Worm (Caenorhabditis elegans): Measurements from ENCODE around the gene Y48E1B.3.

Gene Y48E1B.3

ce11 chrII:13575018-13575948 is 7.5 kb upstream of the Y48E1B.3 start, which contains the start of the genes mrpl-37 and lin-38 (continued):
- TF ChIP-seq jun-1 (tag; optimal IDR thresholded peaks at IDR 0.05) (peak; percentile 28), nhr-85 (tag) (peak; percentile 41), ces-1 (GFP tag; optimal IDR thresholded peaks at IDR 0.05) (no peak), nhr-237 (tag; optimal IDR thresholded peaks at IDR 0.05) (no peak), blmp-1 (tag; optimal IDR thresholded peaks at IDR 0.05) (peak; percentile 23), nhr-19 (GFP tag; conservative IDR thresholded peaks at IDR 0.05) (peak; percentile 53), pag-3 (tag; optimal IDR thresholded peaks at IDR 0.05; ENCODE audit: borderline replicate concordance, insufficient read depth) (no peak), tlp-1 (tag; optimal IDR thresholded peaks at IDR 0.05) (no peak), lsy-2 (tag; optimal IDR thresholded peaks at IDR 0.05) (peak; percentile 60 to 85), rnt-1 (tag; optimal IDR thresholded peaks at IDR 0.05) (no peak), hlh-4 (tag; optimal IDR thresholded peaks at IDR 0.05) (no peak), ztf-4 (tag; optimal IDR thresholded peaks at IDR 0.05) (no peak), nhr-84 (tag; optimal IDR thresholded peaks at IDR 0.05) (no peak), irx-1 (tag; optimal IDR thresholded peaks at IDR 0.05) (no peak), lin-39 (tag; optimal IDR thresholded peaks at IDR 0.05) (no peak), nhr-12 (tag; optimal IDR thresholded peaks at IDR 0.05) (no peak), zip-4 (GFP tag; optimal IDR thresholded peaks at IDR 0.05) (no peak), lir-3 (tag; optimal IDR thresholded peaks at IDR 0.05; ENCODE audit: poor library complexity) (no peak), isw-1 (GFP tag; IDR thresholded peaks at IDR 0.05) (peak; percentile 32; the same call in 1 of the 2 replicates), mdl-1 (tag; optimal IDR thresholded peaks at IDR 0.05) (peak in 1 of 2 experiments; percentile 49), efl-1 (optimal IDR thresholded peaks at IDR 0.05) (peak; percentile 75 to 87), efl-1 (GFP tag; optimal IDR thresholded peaks at IDR 0.05 in 1 of 2) (peak; percentile 75 to 95), sox-4 (tag; optimal IDR thresholded peaks at IDR 0.05) (no peak), C16A3.4 (tag; optimal IDR thresholded peaks at IDR 0.05) (peak; percentile 78), nhr-76 (tag; optimal IDR thresholded peaks at IDR 0.05) (no peak), hlh-17 (GFP tag; optimal IDR thresholded peaks at IDR 0.05; ENCODE audit: borderline replicate concordance) (no peak), snpc-4 (tag; optimal IDR thresholded peaks at IDR 0.05) (peak; percentile 48), grh-1 (GFP tag; IDR thresholded peaks at IDR 0.05) (no peak), ceh-63 (GFP tag; optimal IDR thresholded peaks at IDR 0.05) (no peak), aha-1 (tag; optimal IDR thresholded peaks at IDR 0.05) (no peak), fos-1 (tag; optimal IDR thresholded peaks at IDR 0.05) (no peak), dsc-1 (tag; optimal IDR thresholded peaks at IDR 0.05) (no peak), snu-23 (GFP tag; optimal IDR thresholded peaks at IDR 0.05) (peak; percentile 78), tbx-2 (tag; optimal IDR thresholded peaks at IDR 0.05) (peak; percentile 54), aly-2 (tag; optimal IDR thresholded peaks at IDR 0.05) (no peak), pqm-1 (tag; optimal IDR thresholded peaks at IDR 0.05) (no peak), unc-86 (tag; optimal IDR thresholded peaks at IDR 0.05) (no peak), xbp-1 (tag; optimal IDR thresholded peaks at IDR 0.05) (peak; percentile 54), ceh-90 (tag; optimal IDR thresholded peaks at IDR 0.05) (no peak), unc-62 (GFP tag; optimal IDR thresholded peaks at IDR 0.05) (no peak), sptf-1 (tag; optimal IDR thresholded peaks at IDR 0.05) (no peak), nhr-11 (tag; optimal IDR thresholded peaks at IDR 0.05) (no peak), ceh-82 (tag; optimal IDR thresholded peaks at IDR 0.05) (peak in 2 of 3 experiments; percentile 10 to 81), lin-13 (GFP tag; optimal IDR thresholded peaks at IDR 0.05) (peak; percentile 65), F16B12.6 (tag; optimal IDR thresholded peaks at IDR 0.05) (peak; percentile 63), mep-1 (tag; optimal IDR thresholded peaks at IDR 0.05) (peak; percentile 56), elt-3 (tag; optimal IDR thresholded peaks at IDR 0.05) (peak in 1 of 6 experiments; percentile 27), C04F5.9 (tag; optimal IDR thresholded peaks at IDR 0.05) (no peak), mab-9 (GFP tag; IDR thresholded peaks at IDR 0.05) (no peak), lin-35 (GFP tag; optimal IDR thresholded peaks at IDR 0.05) (peak; percentile 80 to 83)

Measured in whole organism, L1 larva.